Worm (Caenorhabditis elegans) whole organism, L2 larva: ENCODE results near the gene ZK596.3.

Experiments used
- C34F6.9 ChIP-seq: fragments of 150-350 bp; optimal IDR thresholded peaks from 2 replicates; lab custom pipeline; 2014; ENCODE audit warnings: missing biosample characterization, missing genetic modification characterization
- F13H6.1 ChIP-seq: sonication (generic microtip); optimal IDR thresholded peaks from 2 replicates; lab custom pipeline; 2016; ENCODE audit warnings: missing genetic modification characterization, missing compliant biosample characterization
- R02D3.7 ChIP-seq: fragments of 150-350 bp; optimal IDR thresholded peaks from 2 replicates; lab custom pipeline; 2014; ENCODE audit warnings: missing biosample characterization, missing genetic modification characterization
- Y55F3AM.14 ChIP-seq: fragments of 200-800 bp; sonication (Bioruptor generic); optimal IDR thresholded peaks from 2 replicates; lab custom pipeline; 2018; ENCODE audit warnings: mild to moderate bottlenecking, missing genetic modification characterization, missing compliant biosample characterization
- ZK546.5 ChIP-seq: sonication (generic microtip); optimal IDR thresholded peaks from 2 replicates; lab custom pipeline; 2017; ENCODE audit warnings: missing biosample characterization, missing genetic modification characterization
- alr-1 ChIP-seq: fragments of 150-350 bp; optimal IDR thresholded peaks from 2 replicates; lab custom pipeline; 2014; ENCODE audit warnings: missing biosample characterization, missing genetic modification characterization
- aly-2 ChIP-seq: fragments of 150-350 bp; optimal IDR thresholded peaks from 2 replicates; lab custom pipeline; 2014; ENCODE audit warnings: missing biosample characterization, missing genetic modification characterization
- ama-1 ChIP-seq: fragments of 150-350 bp; optimal IDR thresholded peaks from 2 replicates; lab custom pipeline; 2018; ENCODE audit warnings: inconsistent platforms
- blmp-1 ChIP-seq: sonication (generic microtip); optimal IDR thresholded peaks from 2 replicates; lab custom pipeline; 2017; ENCODE audit warnings: missing genetic modification characterization, mild to moderate bottlenecking, missing compliant biosample characterization, antibody characterized with exemption, moderate library complexity; ENCODE audit not compliant: insufficient read depth
- ceh-16 ChIP-seq: fragments of 150-350 bp; optimal IDR thresholded peaks from 2 replicates; lab custom pipeline; 2014; ENCODE audit warnings: missing biosample characterization, missing genetic modification characterization
- ceh-82 ChIP-seq: fragments of 150-350 bp; optimal IDR thresholded peaks from 2 replicates; lab custom pipeline; 2014; ENCODE audit warnings: missing biosample characterization, missing genetic modification characterization
- crh-2 ChIP-seq: sonication (generic microtip); optimal IDR thresholded peaks from 2 replicates; lab custom pipeline; 2017; ENCODE audit warnings: missing biosample characterization, missing genetic modification characterization
- dmd-4 ChIP-seq: sonication (generic microtip); optimal IDR thresholded peaks from 2 replicates; lab custom pipeline; 2017; ENCODE audit warnings: missing biosample characterization, missing genetic modification characterization
- egl-27 ChIP-seq: sonication (generic microtip); optimal IDR thresholded peaks from 3 replicates; lab custom pipeline; 2017; ENCODE audit warnings: missing biosample characterization, missing genetic modification reagents, missing genetic modification characterization
- elt-1 ChIP-seq: fragments of 150-350 bp; optimal IDR thresholded peaks from 2 replicates; lab custom pipeline; 2014; ENCODE audit warnings: missing biosample characterization, missing genetic modification characterization
- elt-3 ChIP-seq: sonication (generic microtip); optimal IDR thresholded peaks from 2 replicates; lab custom pipeline; 2017; ENCODE audit warnings: missing biosample characterization, missing genetic modification characterization
- fos-1 ChIP-seq: fragments of 150-350 bp; optimal IDR thresholded peaks from 2 replicates; lab custom pipeline; 2014; ENCODE audit warnings: missing biosample characterization, missing genetic modification characterization
- gmeb-1 ChIP-seq: fragments of 150-350 bp; optimal IDR thresholded peaks from 2 replicates; lab custom pipeline; 2014; ENCODE audit warnings: missing biosample characterization, missing genetic modification characterization
- lin-11 ChIP-seq: fragments of 150-350 bp; sonication (generic microtip); optimal IDR thresholded peaks from 2 replicates; lab custom pipeline; 2014; ENCODE audit warnings: missing biosample characterization, missing genetic modification characterization, inconsistent platforms, mixed read lengths
- lin-13 ChIP-seq: fragments of 150-350 bp; optimal IDR thresholded peaks from 2 replicates; lab custom pipeline; 2014; ENCODE audit warnings: missing biosample characterization, missing genetic modification reagents, missing genetic modification characterization
- lin-39 ChIP-seq: fragments of 150-350 bp; optimal IDR thresholded peaks from 2 replicates; lab custom pipeline; 2014; ENCODE audit warnings: missing biosample characterization, missing genetic modification reagents, missing genetic modification characterization
- lsy-2 ChIP-seq, 2 experiments: fragments of 150-350 bp in 1 of 2; sonication (generic microtip) in 1 of 2; optimal IDR thresholded peaks; 2 replicates each; lab custom pipeline; 2014 to 2017; ENCODE audit warnings: missing biosample characterization in 2 of 2, missing genetic modification characterization in 2 of 2
- mab-5 ChIP-seq: fragments of 150-350 bp; optimal IDR thresholded peaks from 2 replicates; lab custom pipeline; 2014; ENCODE audit warnings: missing biosample characterization, missing genetic modification characterization
- mbf-1 ChIP-seq: sonication (generic microtip); optimal IDR thresholded peaks from 2 replicates; lab custom pipeline; 2017; ENCODE audit warnings: missing biosample characterization, missing genetic modification characterization
- mdl-1 ChIP-seq, 2 experiments: fragments of 150-350 bp in 1 of 2; sonication (generic microtip) in 1 of 2; optimal IDR thresholded peaks; 2 replicates each; lab custom pipeline; 2017; ENCODE audit warnings: missing biosample characterization in 2 of 2, missing genetic modification characterization in 2 of 2
- nhr-10 ChIP-seq: sonication (generic microtip); optimal IDR thresholded peaks from 2 replicates; lab custom pipeline; 2017; ENCODE audit warnings: missing biosample characterization, missing genetic modification characterization
- nhr-11 ChIP-seq: fragments of 150-350 bp; optimal IDR thresholded peaks from 2 replicates; lab custom pipeline; 2014; ENCODE audit warnings: missing biosample characterization, missing genetic modification characterization
- nhr-12 ChIP-seq: fragments of 150-350 bp; optimal IDR thresholded peaks from 2 replicates; lab custom pipeline; 2014; ENCODE audit warnings: missing biosample characterization, missing genetic modification characterization
- nhr-129 ChIP-seq: fragments of 150-350 bp; optimal IDR thresholded peaks from 2 replicates; lab custom pipeline; 2014; ENCODE audit warnings: missing biosample characterization, missing genetic modification characterization
- nhr-21 ChIP-seq: fragments of 150-350 bp; optimal IDR thresholded peaks from 2 replicates; lab custom pipeline; 2014; ENCODE audit warnings: missing biosample characterization, missing genetic modification characterization
- nhr-23 ChIP-seq: fragments of 150-350 bp; optimal IDR thresholded peaks from 2 replicates; lab custom pipeline; 2014; ENCODE audit warnings: missing biosample characterization, missing genetic modification reagents, missing genetic modification characterization
- nhr-237 ChIP-seq: fragments of 150-350 bp; optimal IDR thresholded peaks from 2 replicates; lab custom pipeline; 2014; ENCODE audit warnings: missing biosample characterization, missing genetic modification characterization
- nhr-25 ChIP-seq: fragments of 150-350 bp; sonication (generic microtip); optimal IDR thresholded peaks from 3 replicates; lab custom pipeline; 2014; ENCODE audit warnings: missing biosample characterization, missing genetic modification characterization
- nhr-6 ChIP-seq: fragments of 150-350 bp; optimal IDR thresholded peaks from 2 replicates; lab custom pipeline; 2014; ENCODE audit warnings: missing biosample characterization, missing genetic modification characterization
- nhr-77 ChIP-seq: fragments of 150-350 bp; optimal IDR thresholded peaks from 2 replicates; lab custom pipeline; 2014; ENCODE audit warnings: missing biosample characterization, missing genetic modification characterization
- peb-1 ChIP-seq: fragments of 150-350 bp; optimal IDR thresholded peaks from 2 replicates; lab custom pipeline; 2014; ENCODE audit warnings: missing biosample characterization, missing genetic modification characterization
- sem-4 ChIP-seq: fragments of 150-350 bp; optimal IDR thresholded peaks from 2 replicates; lab custom pipeline; 2014; ENCODE audit warnings: missing biosample characterization, missing genetic modification reagents, missing genetic modification characterization
- skn-1 ChIP-seq: sonication (generic microtip); optimal IDR thresholded peaks from 2 replicates; lab custom pipeline; 2017; ENCODE audit warnings: missing biosample characterization, missing genetic modification characterization
- sma-3 ChIP-seq: sonication (generic microtip); optimal IDR thresholded peaks from 2 replicates; lab custom pipeline; 2016; ENCODE audit warnings: missing genetic modification reagents, missing genetic modification characterization, missing compliant biosample characterization
- sma-9 ChIP-seq, 2 experiments: fragments of 150-350 bp in 1 of 2; sonication (generic microtip) in 1 of 2; optimal IDR thresholded peaks; 2 replicates each; lab custom pipeline; 2014 to 2016; ENCODE audit warnings: missing genetic modification characterization in 2 of 2, mild to moderate bottlenecking in 1 of 2, missing biosample characterization in 1 of 2, missing compliant biosample characterization in 1 of 2, missing genetic modification reagents in 1 of 2, moderate library complexity in 1 of 2
- snpc-4 ChIP-seq: fragments of 150-350 bp; optimal IDR thresholded peaks from 2 replicates; lab custom pipeline; 2014; ENCODE audit warnings: missing biosample characterization, missing genetic modification characterization
- unc-39 ChIP-seq: fragments of 150-350 bp; optimal IDR thresholded peaks from 2 replicates; lab custom pipeline; 2014; ENCODE audit warnings: missing biosample characterization, missing genetic modification characterization
- unc-55 ChIP-seq: fragments of 150-350 bp; sonication (generic microtip); optimal IDR thresholded peaks from 3 replicates; lab custom pipeline; 2014; ENCODE audit warnings: missing biosample characterization, missing genetic modification reagents, missing genetic modification characterization
- unc-62 ChIP-seq: fragments of 150-350 bp; optimal IDR thresholded peaks from 2 replicates; lab custom pipeline; 2014; ENCODE audit warnings: missing biosample characterization, missing genetic modification reagents, missing genetic modification characterization
- zag-1 ChIP-seq: fragments of 150-350 bp; optimal IDR thresholded peaks from 2 replicates; lab custom pipeline; 2014; ENCODE audit warnings: missing biosample characterization, missing genetic modification characterization
- ztf-1 ChIP-seq: fragments of 200-800 bp; sonication (Bioruptor generic); conservative IDR thresholded peaks from 2 replicates; pipeline ENCODE4 v1.3.6; 2022; ENCODE audit warnings: missing genetic modification characterization, missing compliant biosample characterization
- ztf-11 ChIP-seq: sonication (generic microtip); optimal IDR thresholded peaks from 2 replicates; lab custom pipeline; 2017; ENCODE audit warnings: missing biosample characterization, missing genetic modification characterization
- ztf-4 ChIP-seq: fragments of 150-350 bp; optimal IDR thresholded peaks from 2 replicates; lab custom pipeline; 2014; ENCODE audit warnings: missing biosample characterization, missing genetic modification characterization

Gene ZK596.3

DNA sequence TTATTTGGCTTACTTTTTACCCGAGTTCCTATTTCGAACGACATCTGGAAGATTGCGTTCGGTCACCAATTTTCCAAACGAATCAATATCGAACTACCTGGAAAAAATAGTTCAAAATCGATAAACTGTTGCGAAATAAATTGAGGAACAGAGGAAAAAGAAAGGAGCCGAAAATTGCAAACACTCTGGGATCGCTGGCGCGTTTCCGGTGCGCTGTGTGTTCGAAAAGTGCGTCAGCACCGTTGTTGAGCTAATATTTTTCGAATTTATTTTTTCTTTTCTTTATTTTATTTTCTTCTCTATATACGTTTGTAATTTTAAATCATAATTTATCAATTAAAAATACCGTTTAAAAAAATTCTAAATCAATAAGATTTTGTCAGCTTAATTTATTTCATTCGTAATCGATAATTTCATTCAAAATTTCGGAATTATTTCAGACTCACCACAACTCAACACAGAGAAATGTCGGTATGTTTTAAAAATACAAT is 28.9 kb upstream of the ZK596.3 start, which contains the start of the genes dnc-1 and lsm-7:
Gene dnc-1 (minus strand): TSS at position 142 of the 491 bp plus-strand sequence.
Gene lsm-7 (plus strand): TSS at position 441 of the 491 bp plus-strand sequence.
- TF ChIP-seq lin-39 (tag; lab: Kevin White, UChicago) (no peak), mbf-1 (no peak), lin-11 (tag; lab: Kevin White, UChicago) (peak; percentile 56), R02D3.7 (tag; lab: Kevin White, UChicago) (no peak), nhr-10 (tag; lab: Kevin White, UChicago) (no peak), alr-1 (tag; lab: Kevin White, UChicago) (no peak), ztf-1 (GFP tag; lab: Robert Waterston, UW) (no peak), nhr-77 (tag; lab: Kevin White, UChicago) (no peak), egl-27 (tag; lab: Kevin White, UChicago) (peak; percentile 1), nhr-6 (no peak), nhr-11 (tag; lab: Kevin White, UChicago) (no peak), sma-9 (GFP tag; optimal IDR thresholded peaks at IDR 0.05; lab: Kevin White, UChicago) (peak; percentile 74), sma-9 (tag; optimal IDR thresholded peaks at IDR 0.05; lab: Kevin White, UChicago) (no peak), elt-1 (tag; lab: Kevin White, UChicago) (no peak), ztf-11 (tag; lab: Kevin White, UChicago) (no peak), nhr-129 (peak; percentile 75), nhr-21 (tag; lab: Kevin White, UChicago) (no peak), crh-2 (peak; percentile 77), skn-1 (no peak), fos-1 (tag; lab: Kevin White, UChicago) (peak; percentile 61), C34F6.9 (tag; lab: Kevin White, UChicago) (peak; percentile 95), nhr-25 (tag; lab: Kevin White, UChicago) (peak; percentile 75), ztf-4 (tag; lab: Kevin White, UChicago) (peak; percentile 17), mdl-1 (tag; optimal IDR thresholded peaks at IDR 0.05; lab: Kevin White, UChicago) (peak in 1 of 2 experiments; percentile 2), nhr-23 (no peak), sma-3 (GFP tag; lab: Kevin White, UChicago) (peak; percentile 30), zag-1 (tag; lab: Kevin White, UChicago) (peak; percentile 30), ZK546.5 (tag; lab: Kevin White, UChicago) (peak; percentile 4), ceh-82 (tag; lab: Kevin White, UChicago) (no peak), blmp-1 (tag; lab: Kevin White, UChicago) (no peak), Y55F3AM.14 (GFP tag; lab: Kevin White, UChicago) (no peak), nhr-12 (tag; lab: Kevin White, UChicago) (no peak), ceh-16 (tag; lab: Kevin White, UChicago) (no peak), aly-2 (tag; lab: Kevin White, UChicago) (no peak), dmd-4 (tag; lab: Kevin White, UChicago) (no peak), unc-55 (peak; percentile 95), unc-39 (tag; lab: Kevin White, UChicago) (no peak), lsy-2 (tag; optimal IDR thresholded peaks at IDR 0.05; lab: Kevin White, UChicago) (peak; percentile 47 to 87), snpc-4 (tag; lab: Kevin White, UChicago) (peak; percentile 28), lin-13 (GFP tag; lab: Kevin White, UChicago) (peak; percentile 54), unc-62 (GFP tag; lab: Kevin White, UChicago) (no peak), gmeb-1 (tag; lab: Kevin White, UChicago) (peak; percentile 81), ama-1 (no peak), elt-3 (no peak), mab-5 (tag; lab: Kevin White, UChicago) (peak; percentile 55), nhr-237 (tag; lab: Kevin White, UChicago) (no peak), F13H6.1 (tag; lab: Kevin White, UChicago) (peak; percentile 59), sem-4 (tag; lab: Kevin White, UChicago) (peak; percentile 58), peb-1 (tag; lab: Kevin White, UChicago) (no peak)
